Worm (Caenorhabditis elegans) whole organism, L4/young adult: ENCODE measurements around the gene F54H12.8.

Experiments used
- W03F9.2 ChIP-seq: fragments of 150-350 bp; optimal IDR thresholded peaks from 2 replicates; lab custom pipeline; 2014; ENCODE audit warnings: missing biosample characterization, missing genetic modification characterization
- dao-5 ChIP-seq: sonication (generic microtip); optimal IDR thresholded peaks from 2 replicates; lab custom pipeline; 2016; ENCODE audit warnings: missing genotype, missing genetic modification characterization, moderate library complexity, missing compliant biosample characterization

DNA sequence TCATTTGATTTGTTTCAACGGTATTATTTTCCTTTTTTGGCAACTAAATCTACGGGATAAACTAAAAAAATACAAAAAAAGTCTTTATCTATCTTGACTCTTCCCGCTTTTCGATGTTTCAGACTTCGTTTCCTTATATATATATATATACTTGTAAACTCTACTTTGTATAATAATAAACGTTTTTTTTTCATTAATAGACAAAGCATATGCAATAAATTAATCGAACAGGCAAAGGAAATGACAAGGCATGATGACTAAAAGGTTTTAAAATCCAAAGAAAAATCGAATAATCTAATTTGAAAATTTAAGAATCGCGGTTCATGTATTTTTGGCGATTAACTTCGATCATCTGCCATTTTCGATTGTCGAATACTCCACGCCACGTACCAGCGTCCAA lies 44.6 kb upstream of the F54H12.8 start:
- TF ChIP-seq W03F9.2 (tag; lab: Kevin White, UChicago) (no peak), dao-5 (no peak)
